Worm (Caenorhabditis elegans) whole organism, late embryonic: ENCODE measurements around the gene srab-17.

Experiments
- ama-1 ChIP-seq: fragments of 150-350 bp; optimal IDR thresholded peaks from 2 replicates; lab custom pipeline; 2014
- ceh-24 ChIP-seq: sonication (generic microtip); optimal IDR thresholded peaks from 2 replicates; lab custom pipeline; 2016; ENCODE audit warnings: mild to moderate bottlenecking, missing genetic modification characterization, missing compliant biosample characterization
- che-1 ChIP-seq: sonication (generic microtip); optimal IDR thresholded peaks from 2 replicates; lab custom pipeline; 2016; ENCODE audit warnings: mild to moderate bottlenecking, missing genetic modification characterization, missing compliant biosample characterization
- elt-4 ChIP-seq: sonication (generic microtip); optimal IDR thresholded peaks from 2 replicates; lab custom pipeline; 2016; ENCODE audit warnings: missing genetic modification characterization, missing compliant biosample characterization
- lin-11 ChIP-seq: fragments of 200-800 bp; sonication (Bioruptor generic); optimal IDR thresholded peaks from 2 replicates; lab custom pipeline; 2018; ENCODE audit warnings: mild to moderate bottlenecking, missing genetic modification characterization, missing compliant biosample characterization
- mec-3 ChIP-seq: sonication (generic microtip); optimal IDR thresholded peaks from 2 replicates; lab custom pipeline; 2016; ENCODE audit warnings: borderline replicate concordance, missing genetic modification characterization, missing compliant biosample characterization
- odd-2 ChIP-seq: sonication (generic microtip); optimal IDR thresholded peaks from 2 replicates; lab custom pipeline; 2017; ENCODE audit warnings: antibody characterized with exemption, mild to moderate bottlenecking, missing genetic modification characterization, missing compliant biosample characterization
- sdc-2 ChIP-seq: sonication (generic microtip); optimal IDR thresholded peaks from 2 replicates; lab custom pipeline; 2016; ENCODE audit warnings: missing genotype, missing genetic modification characterization, missing compliant biosample characterization
- sox-2 ChIP-seq: fragments of 200-800 bp; sonication (Bioruptor generic); IDR thresholded peaks from 2 replicates; pipeline ENCODE4 v1.3.6; 2022; ENCODE audit warnings: missing genetic modification reagents, missing genetic modification characterization, missing compliant biosample characterization

DNA sequence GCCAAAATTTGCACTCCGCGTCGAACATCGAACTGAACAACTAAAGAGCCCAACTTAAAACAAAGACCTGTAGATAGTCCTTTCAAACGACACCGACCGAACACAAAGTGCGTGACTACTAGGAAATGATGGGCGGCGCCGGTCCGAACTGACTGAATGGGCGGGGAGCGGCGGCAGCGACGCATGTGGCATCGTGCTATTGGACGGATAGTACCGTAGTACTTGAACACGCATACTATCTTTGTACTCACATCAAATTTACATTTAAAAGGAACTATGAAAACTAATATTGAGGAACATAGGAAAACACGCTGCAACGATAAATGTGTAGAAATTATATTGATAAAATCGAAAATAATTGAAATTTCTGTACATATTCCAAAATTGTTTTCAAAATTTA lies 7.9 kb downstream of the srab-17 start:
- TF ChIP-seq ceh-24 (tag; lab: Kevin White, UChicago) (no peak), sox-2 (GFP tag; lab: Robert Waterston, UW) (no peak), ama-1 (lab: Kevin White, UChicago) (no peak), sdc-2 (tag; lab: Kevin White, UChicago) (no peak), elt-4 (tag; lab: Kevin White, UChicago) (no peak), odd-2 (tag; lab: Kevin White, UChicago) (no peak), lin-11 (tag; lab: Kevin White, UChicago) (no peak), che-1 (tag; lab: Kevin White, UChicago) (no peak), mec-3 (tag; lab: Kevin White, UChicago) (no peak)
